Fruit fly (Drosophila melanogaster) whole organism, larva: ENCODE data around the gene CG31988.

Source experiments
- noc ChIP-seq: fragments of 200-800 bp; sonication (Bioruptor generic); optimal IDR thresholded peaks from 3 replicates; lab custom pipeline; 2019; ENCODE audit warnings: missing biosample characterization, mild to moderate bottlenecking, missing genetic modification characterization, moderate library complexity

CG31988 gene

dm6 chr2L:21179217-21179520 is 23.4 kb downstream of the CG31988 start:
- no peak for TF ChIP-seq noc (tag; lab: Kevin White, UChicago)

- TF ChIP-seq noc (tag; lab: Kevin White, UChicago), result no peak
These were observed 24.0 kb downstream of the CG31988 start for dm6 chr2L:21178436-21179216.

- TF ChIP-seq noc (tag; lab: Kevin White, UChicago), result no peak
These were observed 29.7 kb downstream of the CG31988 start, which contains the start of gene CG31627 for dm6 chr2L:21172922-21173321. CG31627 (plus strand) TSS chr2L:21173222.

- TF ChIP-seq noc (tag; lab: Kevin White, UChicago), result no peak
These were observed 32.7 kb downstream of the CG31988 start for dm6 chr2L:21169863-21170262.

dm6 chr2L:21169160-21169624 is 33.4 kb downstream of the CG31988 start:
- no peak for TF ChIP-seq noc (tag; lab: Kevin White, UChicago)

- peak; percentile 91 for TF ChIP-seq noc (tag; lab: Kevin White, UChicago)
These were observed 34.1 kb downstream of the CG31988 start, which contains the start of the genes mAcon1, CG43345 and CG43346 for dm6 chr2L:21168295-21169159. mAcon1 (plus strand) TSS chr2L:21168570. CG43345 (minus strand) TSS chr2L:21168581. CG43346 (minus strand) TSS chr2L:21168581.

- peak; percentile 17 for TF ChIP-seq noc (tag; lab: Kevin White, UChicago)
These were observed 36.2 kb downstream of the CG31988 start for dm6 chr2L:21166422-21166821.

dm6 chr2L:21163311-21163842 is 39.2 kb downstream of the CG31988 start, which contains the start of gene Noc2:
Noc2 (plus strand) TSS chr2L:21163641.
- no peak for TF ChIP-seq noc (tag; lab: Kevin White, UChicago)

dm6 chr2L:21162875-21163274 is 39.7 kb downstream of the CG31988 start, which contains the start of gene Nbr:
Nbr (minus strand) TSS chr2L:21163083.
- no peak for TF ChIP-seq noc (tag; lab: Kevin White, UChicago)

dm6 chr2L:21158554-21158953 is 44.0 kb downstream of the CG31988 start, which contains the start of the genes Coq3 and Pld3:
Coq3 (minus strand) TSS chr2L:21158611.
Pld3 (plus strand) TSS chr2L:21158847.
- TF ChIP-seq noc (tag; lab: Kevin White, UChicago), result peak; percentile 96

- TF ChIP-seq noc (tag; lab: Kevin White, UChicago), result no peak
These were observed 46.2 kb downstream of the CG31988 start, which contains the start of the genes Mpp6 and E2f2 for dm6 chr2L:21156156-21157040. Mpp6 (plus strand) TSS chr2L:21156288. E2f2 (minus strand) TSS chr2L:21156749.

- no peak for TF ChIP-seq noc (tag; lab: Kevin White, UChicago)
These were observed 48.8 kb downstream of the CG31988 start for dm6 chr2L:21153844-21154243.
